Worm (Caenorhabditis elegans) whole organism, midembryonic: ENCODE measurements around the gene dlc-2.

Source experiments
- klf-2 ChIP-seq: fragments of 200-800 bp; sonication (Bioruptor generic); conservative IDR thresholded peaks from 2 replicates; pipeline ENCODE4 v1.3.6; 2022; ENCODE audit warnings: missing genetic modification reagents, missing genetic modification characterization, missing compliant biosample characterization
- ztf-29 ChIP-seq: fragments of 200-800 bp; sonication (Bioruptor generic); IDR thresholded peaks from 2 replicates; pipeline ENCODE4 v1.3.6; 2022; ENCODE audit warnings: missing genetic modification reagents, missing genetic modification characterization, missing compliant biosample characterization

- TF ChIP-seq klf-2 (GFP tag; lab: Robert Waterston, UW), result no peak
- no peak for TF ChIP-seq ztf-29 (GFP tag; lab: Robert Waterston, UW)
Measured at ce11 chrIV:12154195-12154677, 42.9 kb upstream of the dlc-2 start, which contains the start of gene B0001.7.
